Worm (Caenorhabditis elegans) whole organism, mixed stage, embryonic: ENCODE measurements around the gene tag-191.

ENCODE experiments used
- ces-1 ChIP-seq: fragments of 150-350 bp; optimal IDR thresholded peaks from 2 replicates; lab custom pipeline; 2014; ENCODE audit warnings: missing biosample characterization, missing genetic modification reagents, missing genetic modification characterization
- ham-2 ChIP-seq: fragments of 200-800 bp; sonication (Bioruptor generic); optimal IDR thresholded peaks from 2 replicates; lab custom pipeline; 2018; ENCODE audit warnings: mild to moderate bottlenecking, missing genetic modification characterization, missing compliant biosample characterization
- pha-4 ChIP-seq: fragments of 150-350 bp; optimal IDR thresholded peaks from 2 replicates; lab custom pipeline; 2018; ENCODE audit warnings: missing biosample characterization, missing genetic modification reagents, missing genetic modification characterization
- unc-39 ChIP-seq: fragments of 150-350 bp; optimal IDR thresholded peaks from 2 replicates; lab custom pipeline; 2014; ENCODE audit warnings: missing biosample characterization, missing genetic modification characterization

ce11 chrV:14501136-14501535, 35.0 kb downstream of the tag-191 start, which contains the start of gene R02D5.24:
- no peak for TF ChIP-seq ces-1 (GFP tag; lab: Kevin White, UChicago)
- no peak for TF ChIP-seq ham-2 (GFP tag; lab: Kevin White, UChicago)
- TF ChIP-seq unc-39 (tag; lab: Kevin White, UChicago), result no peak
- no peak for TF ChIP-seq pha-4
